Worm (Caenorhabditis elegans) whole organism, late embryonic: ENCODE measurements around the gene cyp-13A10.

Experiments
- ceh-24 ChIP-seq: sonication (generic microtip); optimal IDR thresholded peaks from 2 replicates; lab custom pipeline; 2016; ENCODE audit warnings: mild to moderate bottlenecking, missing genetic modification characterization, missing compliant biosample characterization
- fkh-6 ChIP-seq: sonication (generic microtip); optimal IDR thresholded peaks from 2 replicates; lab custom pipeline; 2016; ENCODE audit warnings: missing genetic modification characterization, missing compliant biosample characterization
- hlh-30 ChIP-seq: sonication (generic microtip); optimal IDR thresholded peaks from 2 replicates; lab custom pipeline; 2017; ENCODE audit warnings: antibody characterized with exemption, missing genetic modification characterization, missing compliant biosample characterization; ENCODE audit not compliant: insufficient read depth
- pat-9 ChIP-seq: fragments of 200-800 bp; sonication (Bioruptor generic); optimal IDR thresholded peaks from 2 replicates; lab custom pipeline; 2018; ENCODE audit warnings: mild to moderate bottlenecking, missing genetic modification characterization, moderate library complexity, missing compliant biosample characterization
- sdc-2 ChIP-seq: sonication (generic microtip); optimal IDR thresholded peaks from 2 replicates; lab custom pipeline; 2016; ENCODE audit warnings: missing genotype, missing genetic modification characterization, missing compliant biosample characterization
- zip-5 ChIP-seq: sonication (generic microtip); optimal IDR thresholded peaks from 2 replicates; lab custom pipeline; 2016; ENCODE audit warnings: missing genetic modification characterization, missing compliant biosample characterization

DNA sequence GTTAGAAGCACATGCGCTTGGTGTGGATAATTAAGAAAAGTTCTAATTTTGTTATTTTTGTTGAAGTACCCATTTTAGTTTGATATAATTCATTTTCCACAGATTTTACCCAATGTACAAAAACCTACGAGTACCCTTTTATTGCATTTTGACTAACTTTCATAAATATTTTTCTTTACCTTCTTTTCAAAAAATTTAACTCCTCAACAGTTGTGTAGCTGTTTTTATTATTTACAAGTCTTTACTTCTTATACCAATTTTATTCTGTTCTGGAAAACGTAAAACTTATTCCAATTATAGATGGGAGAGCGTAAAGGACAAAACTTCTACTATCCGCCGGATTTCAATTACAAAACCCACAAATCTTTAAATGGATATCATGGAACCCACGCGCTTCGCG, 13.5 kb downstream of the cyp-13A10 start, which contains the start of gene ZK1307.9:
- TF ChIP-seq fkh-6 (no peak), zip-5 (no peak), sdc-2 (tag; lab: Kevin White, UChicago) (no peak), hlh-30 (tag; lab: Kevin White, UChicago) (no peak), pat-9 (no peak), ceh-24 (tag; lab: Kevin White, UChicago) (no peak)
